Fruit fly (Drosophila melanogaster) whole organism, prepupa: ENCODE data around the gene CG17211.

ENCODE experiments used
- Eip93F ChIP-seq: fragments of 200-800 bp; sonication (Bioruptor generic); optimal IDR thresholded peaks from 2 replicates; lab custom pipeline; 2016; ENCODE audit warnings: missing biosample characterization, mild to moderate bottlenecking, missing genetic modification characterization
- Lpt ChIP-seq: fragments of 200-800 bp; sonication (Bioruptor generic); optimal IDR thresholded peaks from 3 replicates; lab custom pipeline; 2016; ENCODE audit warnings: missing biosample characterization, missing genetic modification characterization
- eg ChIP-seq: fragments of 200-800 bp; sonication (Bioruptor generic); IDR thresholded peaks from 3 replicates; pipeline ENCODE4 v1.3.6; 2022; ENCODE audit warnings: missing biosample characterization, missing genetic modification characterization

DNA sequence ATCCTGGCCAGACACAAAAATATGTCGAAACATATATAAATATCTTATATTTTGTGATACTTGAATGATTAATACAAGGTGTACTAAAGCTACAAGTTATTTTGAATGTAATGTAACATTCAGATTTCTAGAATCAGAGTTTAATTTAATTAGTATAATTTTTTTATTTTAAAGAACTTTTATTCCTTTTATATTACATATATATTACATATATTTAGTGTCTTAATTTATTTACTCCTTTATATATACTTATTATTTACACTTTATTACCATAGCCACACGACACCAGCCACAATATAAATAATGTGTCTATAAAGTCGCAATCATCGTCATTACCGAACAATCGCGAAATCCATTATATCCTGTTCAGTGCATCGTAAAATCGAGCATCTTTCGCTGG is 22.6 kb upstream of the CG17211 start, which contains the start of gene Pex19:
- no peak for TF ChIP-seq eg (GFP tag; lab: Robert Waterston, UW)
- TF ChIP-seq Eip93F (GFP tag; lab: Kevin White, UChicago): no peak
- TF ChIP-seq Lpt (GFP tag; lab: Kevin White, UChicago): no peak
